Worm (Caenorhabditis elegans) whole organism, L2 larva: ENCODE measurements around the gene Y49A10A.2.
A peak's percentile ranks its signal among the peaks of the same experiment; 100 is the strongest.

ENCODE experiments used
- C34F6.9 ChIP-seq: fragments of 150-350 bp; optimal IDR thresholded peaks from 2 replicates; lab custom pipeline; 2014; ENCODE audit warnings: missing biosample characterization, missing genetic modification characterization
- F13H6.1 ChIP-seq: sonication (generic microtip); optimal IDR thresholded peaks from 2 replicates; lab custom pipeline; 2016; ENCODE audit warnings: missing genetic modification characterization, missing compliant biosample characterization
- R02D3.7 ChIP-seq: fragments of 150-350 bp; optimal IDR thresholded peaks from 2 replicates; lab custom pipeline; 2014; ENCODE audit warnings: missing biosample characterization, missing genetic modification characterization
- Y55F3AM.14 ChIP-seq: fragments of 200-800 bp; sonication (Bioruptor generic); optimal IDR thresholded peaks from 2 replicates; lab custom pipeline; 2018; ENCODE audit warnings: mild to moderate bottlenecking, missing genetic modification characterization, missing compliant biosample characterization
- ZK546.5 ChIP-seq: sonication (generic microtip); optimal IDR thresholded peaks from 2 replicates; lab custom pipeline; 2017; ENCODE audit warnings: missing biosample characterization, missing genetic modification characterization
- alr-1 ChIP-seq: fragments of 150-350 bp; optimal IDR thresholded peaks from 2 replicates; lab custom pipeline; 2014; ENCODE audit warnings: missing biosample characterization, missing genetic modification characterization
- aly-2 ChIP-seq: fragments of 150-350 bp; optimal IDR thresholded peaks from 2 replicates; lab custom pipeline; 2014; ENCODE audit warnings: missing biosample characterization, missing genetic modification characterization
- ama-1 ChIP-seq: fragments of 150-350 bp; optimal IDR thresholded peaks from 2 replicates; lab custom pipeline; 2018; ENCODE audit warnings: inconsistent platforms
- blmp-1 ChIP-seq: sonication (generic microtip); optimal IDR thresholded peaks from 2 replicates; lab custom pipeline; 2017; ENCODE audit warnings: missing genetic modification characterization, mild to moderate bottlenecking, missing compliant biosample characterization, antibody characterized with exemption, moderate library complexity; ENCODE audit not compliant: insufficient read depth
- ceh-16 ChIP-seq: fragments of 150-350 bp; optimal IDR thresholded peaks from 2 replicates; lab custom pipeline; 2014; ENCODE audit warnings: missing biosample characterization, missing genetic modification characterization
- ceh-82 ChIP-seq: fragments of 150-350 bp; optimal IDR thresholded peaks from 2 replicates; lab custom pipeline; 2014; ENCODE audit warnings: missing biosample characterization, missing genetic modification characterization
- crh-2 ChIP-seq: sonication (generic microtip); optimal IDR thresholded peaks from 2 replicates; lab custom pipeline; 2017; ENCODE audit warnings: missing biosample characterization, missing genetic modification characterization
- dmd-4 ChIP-seq: sonication (generic microtip); optimal IDR thresholded peaks from 2 replicates; lab custom pipeline; 2017; ENCODE audit warnings: missing biosample characterization, missing genetic modification characterization
- egl-27 ChIP-seq: sonication (generic microtip); optimal IDR thresholded peaks from 3 replicates; lab custom pipeline; 2017; ENCODE audit warnings: missing biosample characterization, missing genetic modification reagents, missing genetic modification characterization
- elt-1 ChIP-seq: fragments of 150-350 bp; optimal IDR thresholded peaks from 2 replicates; lab custom pipeline; 2014; ENCODE audit warnings: missing biosample characterization, missing genetic modification characterization
- elt-3 ChIP-seq: sonication (generic microtip); optimal IDR thresholded peaks from 2 replicates; lab custom pipeline; 2017; ENCODE audit warnings: missing biosample characterization, missing genetic modification characterization
- fos-1 ChIP-seq: fragments of 150-350 bp; optimal IDR thresholded peaks from 2 replicates; lab custom pipeline; 2014; ENCODE audit warnings: missing biosample characterization, missing genetic modification characterization
- gmeb-1 ChIP-seq: fragments of 150-350 bp; optimal IDR thresholded peaks from 2 replicates; lab custom pipeline; 2014; ENCODE audit warnings: missing biosample characterization, missing genetic modification characterization
- lin-11 ChIP-seq: fragments of 150-350 bp; sonication (generic microtip); optimal IDR thresholded peaks from 2 replicates; lab custom pipeline; 2014; ENCODE audit warnings: missing biosample characterization, missing genetic modification characterization, inconsistent platforms, mixed read lengths
- lin-13 ChIP-seq: fragments of 150-350 bp; optimal IDR thresholded peaks from 2 replicates; lab custom pipeline; 2014; ENCODE audit warnings: missing biosample characterization, missing genetic modification reagents, missing genetic modification characterization
- lin-39 ChIP-seq: fragments of 150-350 bp; optimal IDR thresholded peaks from 2 replicates; lab custom pipeline; 2014; ENCODE audit warnings: missing biosample characterization, missing genetic modification reagents, missing genetic modification characterization
- lsy-2 ChIP-seq, 2 experiments: fragments of 150-350 bp in 1 of 2; sonication (generic microtip) in 1 of 2; optimal IDR thresholded peaks; 2 replicates each; lab custom pipeline; 2014 to 2017; ENCODE audit warnings: missing biosample characterization in 2 of 2, missing genetic modification characterization in 2 of 2
- mab-5 ChIP-seq: fragments of 150-350 bp; optimal IDR thresholded peaks from 2 replicates; lab custom pipeline; 2014; ENCODE audit warnings: missing biosample characterization, missing genetic modification characterization
- mbf-1 ChIP-seq: sonication (generic microtip); optimal IDR thresholded peaks from 2 replicates; lab custom pipeline; 2017; ENCODE audit warnings: missing biosample characterization, missing genetic modification characterization
- mdl-1 ChIP-seq, 2 experiments: fragments of 150-350 bp in 1 of 2; sonication (generic microtip) in 1 of 2; optimal IDR thresholded peaks; 2 replicates each; lab custom pipeline; 2017; ENCODE audit warnings: missing biosample characterization in 2 of 2, missing genetic modification characterization in 2 of 2
- nhr-10 ChIP-seq: sonication (generic microtip); optimal IDR thresholded peaks from 2 replicates; lab custom pipeline; 2017; ENCODE audit warnings: missing biosample characterization, missing genetic modification characterization
- nhr-11 ChIP-seq: fragments of 150-350 bp; optimal IDR thresholded peaks from 2 replicates; lab custom pipeline; 2014; ENCODE audit warnings: missing biosample characterization, missing genetic modification characterization
- nhr-129 ChIP-seq: fragments of 150-350 bp; optimal IDR thresholded peaks from 2 replicates; lab custom pipeline; 2014; ENCODE audit warnings: missing biosample characterization, missing genetic modification characterization
- nhr-21 ChIP-seq: fragments of 150-350 bp; optimal IDR thresholded peaks from 2 replicates; lab custom pipeline; 2014; ENCODE audit warnings: missing biosample characterization, missing genetic modification characterization
- nhr-23 ChIP-seq: fragments of 150-350 bp; optimal IDR thresholded peaks from 2 replicates; lab custom pipeline; 2014; ENCODE audit warnings: missing biosample characterization, missing genetic modification reagents, missing genetic modification characterization
- nhr-237 ChIP-seq: fragments of 150-350 bp; optimal IDR thresholded peaks from 2 replicates; lab custom pipeline; 2014; ENCODE audit warnings: missing biosample characterization, missing genetic modification characterization
- nhr-25 ChIP-seq: fragments of 150-350 bp; sonication (generic microtip); optimal IDR thresholded peaks from 3 replicates; lab custom pipeline; 2014; ENCODE audit warnings: missing biosample characterization, missing genetic modification characterization
- nhr-6 ChIP-seq: fragments of 150-350 bp; optimal IDR thresholded peaks from 2 replicates; lab custom pipeline; 2014; ENCODE audit warnings: missing biosample characterization, missing genetic modification characterization
- nhr-77 ChIP-seq: fragments of 150-350 bp; optimal IDR thresholded peaks from 2 replicates; lab custom pipeline; 2014; ENCODE audit warnings: missing biosample characterization, missing genetic modification characterization
- peb-1 ChIP-seq: fragments of 150-350 bp; optimal IDR thresholded peaks from 2 replicates; lab custom pipeline; 2014; ENCODE audit warnings: missing biosample characterization, missing genetic modification characterization
- sem-4 ChIP-seq: fragments of 150-350 bp; optimal IDR thresholded peaks from 2 replicates; lab custom pipeline; 2014; ENCODE audit warnings: missing biosample characterization, missing genetic modification reagents, missing genetic modification characterization
- skn-1 ChIP-seq: sonication (generic microtip); optimal IDR thresholded peaks from 2 replicates; lab custom pipeline; 2017; ENCODE audit warnings: missing biosample characterization, missing genetic modification characterization
- sma-3 ChIP-seq: sonication (generic microtip); optimal IDR thresholded peaks from 2 replicates; lab custom pipeline; 2016; ENCODE audit warnings: missing genetic modification reagents, missing genetic modification characterization, missing compliant biosample characterization
- sma-9 ChIP-seq, 2 experiments: fragments of 150-350 bp in 1 of 2; sonication (generic microtip) in 1 of 2; optimal IDR thresholded peaks; 2 replicates each; lab custom pipeline; 2014 to 2016; ENCODE audit warnings: missing genetic modification characterization in 2 of 2, mild to moderate bottlenecking in 1 of 2, missing biosample characterization in 1 of 2, missing compliant biosample characterization in 1 of 2, missing genetic modification reagents in 1 of 2, moderate library complexity in 1 of 2
- unc-55 ChIP-seq: fragments of 150-350 bp; sonication (generic microtip); optimal IDR thresholded peaks from 3 replicates; lab custom pipeline; 2014; ENCODE audit warnings: missing biosample characterization, missing genetic modification reagents, missing genetic modification characterization
- unc-62 ChIP-seq: fragments of 150-350 bp; optimal IDR thresholded peaks from 2 replicates; lab custom pipeline; 2014; ENCODE audit warnings: missing biosample characterization, missing genetic modification reagents, missing genetic modification characterization
- zag-1 ChIP-seq: fragments of 150-350 bp; optimal IDR thresholded peaks from 2 replicates; lab custom pipeline; 2014; ENCODE audit warnings: missing biosample characterization, missing genetic modification characterization
- ztf-1 ChIP-seq: fragments of 200-800 bp; sonication (Bioruptor generic); conservative IDR thresholded peaks from 2 replicates; pipeline ENCODE4 v1.3.6; 2022; ENCODE audit warnings: missing genetic modification characterization, missing compliant biosample characterization
- ztf-11 ChIP-seq: sonication (generic microtip); optimal IDR thresholded peaks from 2 replicates; lab custom pipeline; 2017; ENCODE audit warnings: missing biosample characterization, missing genetic modification characterization
- ztf-4 ChIP-seq: fragments of 150-350 bp; optimal IDR thresholded peaks from 2 replicates; lab custom pipeline; 2014; ENCODE audit warnings: missing biosample characterization, missing genetic modification characterization

Gene Y49A10A.2

ce11 chrX:10386408-10386807 is 13.9 kb upstream of the Y49A10A.2 start, which contains the start of gene dyf-6:
Gene dyf-6 (minus strand): TSS chrX:10386508.
- TF ChIP-seq mbf-1 (tag; lab: Kevin White, UChicago) (no peak), nhr-77 (no peak), ztf-11 (tag; lab: Kevin White, UChicago) (no peak), fos-1 (tag; lab: Kevin White, UChicago) (no peak), lin-13 (GFP tag; lab: Kevin White, UChicago) (no peak), sem-4 (tag; lab: Kevin White, UChicago) (no peak), sma-3 (GFP tag; lab: Kevin White, UChicago) (no peak)

- TF ChIP-seq lin-11 (tag; lab: Kevin White, UChicago) (no peak), C34F6.9 (tag; lab: Kevin White, UChicago) (peak; percentile 18), nhr-237 (tag; lab: Kevin White, UChicago) (no peak), sma-9 (GFP tag; optimal IDR thresholded peaks at IDR 0.05; lab: Kevin White, UChicago) (peak; percentile 13), sma-9 (tag; optimal IDR thresholded peaks at IDR 0.05; lab: Kevin White, UChicago) (no peak), skn-1 (tag; lab: Kevin White, UChicago) (no peak), crh-2 (tag; lab: Kevin White, UChicago) (no peak)
- TF ChIP-seq, all 48 proteins: peak for 2
Observed at ce11 chrX:10386001-10386400, 13.5 kb upstream of the Y49A10A.2 start.

- TF ChIP-seq ztf-4 (no peak), ztf-1 (GFP tag; lab: Robert Waterston, UW) (no peak), elt-3 (tag; lab: Kevin White, UChicago) (no peak), nhr-10 (no peak), nhr-21 (tag; lab: Kevin White, UChicago) (no peak), mab-5 (tag; lab: Kevin White, UChicago) (no peak), fos-1 (tag; lab: Kevin White, UChicago) (peak; percentile 45), nhr-6 (no peak), crh-2 (tag; lab: Kevin White, UChicago) (no peak)
Observed at ce11 chrX:10379678-10380077, 7.2 kb upstream of the Y49A10A.2 start, which contains the start of gene rme-4. Gene rme-4 (minus strand): TSS chrX:10379845.

ce11 chrX:10377663-10378062 is 5.2 kb upstream of the Y49A10A.2 start:
- TF ChIP-seq nhr-21 (tag; lab: Kevin White, UChicago) (peak; percentile 91), nhr-23 (no peak), lin-39 (tag; lab: Kevin White, UChicago) (no peak), ZK546.5 (tag; lab: Kevin White, UChicago) (no peak), Y55F3AM.14 (GFP tag; lab: Kevin White, UChicago) (no peak), fos-1 (tag; lab: Kevin White, UChicago) (peak; percentile 86), sem-4 (tag; lab: Kevin White, UChicago) (peak; percentile 93), zag-1 (tag; lab: Kevin White, UChicago) (peak; percentile 49), alr-1 (tag; lab: Kevin White, UChicago) (no peak), unc-62 (GFP tag; lab: Kevin White, UChicago) (peak; percentile 76), ceh-82 (peak; percentile 19), sma-9 (GFP tag; optimal IDR thresholded peaks at IDR 0.05; lab: Kevin White, UChicago) (peak; percentile 96), sma-9 (tag; optimal IDR thresholded peaks at IDR 0.05; lab: Kevin White, UChicago) (no peak), nhr-11 (tag; lab: Kevin White, UChicago) (no peak), elt-3 (tag; lab: Kevin White, UChicago) (no peak), gmeb-1 (tag; lab: Kevin White, UChicago) (peak; percentile 85), blmp-1 (peak; percentile 52), nhr-129 (peak; percentile 90), nhr-25 (tag; lab: Kevin White, UChicago) (peak; percentile 95), dmd-4 (tag; lab: Kevin White, UChicago) (peak; percentile 18), ama-1 (lab: Kevin White, UChicago) (peak; percentile 28), ztf-1 (GFP tag; lab: Robert Waterston, UW) (no peak), mbf-1 (tag; lab: Kevin White, UChicago) (no peak), crh-2 (tag; lab: Kevin White, UChicago) (peak; percentile 97), lin-13 (GFP tag; lab: Kevin White, UChicago) (peak; percentile 91), aly-2 (tag; lab: Kevin White, UChicago) (no peak), mdl-1 (tag; optimal IDR thresholded peaks at IDR 0.05; lab: Kevin White, UChicago) (peak in 1 of 2 experiments; percentile 90), unc-55 (GFP tag; lab: Kevin White, UChicago) (peak; percentile 56), nhr-6 (peak; percentile 90), egl-27 (tag; lab: Kevin White, UChicago) (peak; percentile 88), peb-1 (tag; lab: Kevin White, UChicago) (no peak), mab-5 (tag; lab: Kevin White, UChicago) (peak; percentile 94), ceh-16 (tag; lab: Kevin White, UChicago) (no peak), elt-1 (tag; lab: Kevin White, UChicago) (no peak), F13H6.1 (peak; percentile 93), lin-11 (tag; lab: Kevin White, UChicago) (peak; percentile 71), ztf-4 (peak; percentile 87), R02D3.7 (no peak), sma-3 (GFP tag; lab: Kevin White, UChicago) (peak; percentile 90), skn-1 (tag; lab: Kevin White, UChicago) (no peak), lsy-2 (tag; optimal IDR thresholded peaks at IDR 0.05; lab: Kevin White, UChicago) (peak; percentile 78 to 94), nhr-10 (no peak)
